Fruit fly (Drosophila melanogaster) whole organism, embryonic: ENCODE data around the gene CG33668.

Experiments
- Aef1 ChIP-seq: fragments of 200-800 bp; sonication (Bioruptor generic); IDR thresholded peaks from 3 replicates; pipeline ENCODE4 v1.3.6; 2022; ENCODE audit warnings: missing biosample characterization, missing genetic modification characterization
- CG10274 ChIP-seq: fragments of 200-800 bp; sonication (Bioruptor generic); optimal IDR thresholded peaks from 3 replicates; lab custom pipeline; 2017; ENCODE audit warnings: missing biosample characterization, mild to moderate bottlenecking, missing genetic modification characterization
- CG11247 ChIP-seq: fragments of 200-800 bp; sonication (Bioruptor generic); IDR thresholded peaks from 2 replicates; pipeline ENCODE4 v1.3.6; 2022; ENCODE audit warnings: missing biosample characterization, missing genetic modification characterization
- CG11504 ChIP-seq: fragments of 200-800 bp; sonication (Bioruptor generic); optimal IDR thresholded peaks from 3 replicates; lab custom pipeline; 2019; ENCODE audit warnings: missing biosample characterization, mild to moderate bottlenecking, missing genetic modification characterization, moderate library complexity
- CG12071 ChIP-seq: fragments of 200-800 bp; sonication (Bioruptor generic); optimal IDR thresholded peaks from 3 replicates; lab custom pipeline; 2018; ENCODE audit warnings: missing biosample characterization, mild to moderate bottlenecking, missing genetic modification characterization
- CG12391 ChIP-seq: fragments of 200-800 bp; sonication (Bioruptor generic); optimal IDR thresholded peaks from 3 replicates; lab custom pipeline; 2018; ENCODE audit warnings: missing biosample characterization, mild to moderate bottlenecking, missing genetic modification characterization, moderate library complexity
- CG12744 ChIP-seq: fragments of 200-800 bp; sonication (Bioruptor generic); optimal IDR thresholded peaks from 2 replicates; lab custom pipeline; 2016; ENCODE audit warnings: missing biosample characterization, missing genetic modification characterization
- CG12769 ChIP-seq: fragments of 200-800 bp; sonication (Bioruptor generic); optimal IDR thresholded peaks from 2 replicates; lab custom pipeline; 2019; ENCODE audit warnings: missing biosample characterization, mild to moderate bottlenecking, missing genetic modification characterization, moderate library complexity
- CG12942 ChIP-seq: fragments of 200-800 bp; sonication (Bioruptor generic); optimal IDR thresholded peaks from 3 replicates; lab custom pipeline; 2016; ENCODE audit warnings: missing biosample characterization, missing genetic modification characterization
- CG13287 ChIP-seq: fragments of 200-800 bp; sonication (Bioruptor generic); IDR thresholded peaks from 2 replicates; pipeline ENCODE4 v1.3.6; 2022; ENCODE audit warnings: missing biosample characterization, missing genetic modification characterization; ENCODE audit not compliant: partially characterized antibody
- CG14860 ChIP-seq: fragments of 200-800 bp; sonication (Bioruptor generic); IDR thresholded peaks from 3 replicates; pipeline ENCODE4 v1.3.6; 2022; ENCODE audit warnings: missing biosample characterization, missing genetic modification characterization; ENCODE audit not compliant: partially characterized antibody
- CG1529 ChIP-seq: fragments of 200-800 bp; sonication (Bioruptor generic); optimal IDR thresholded peaks from 3 replicates; lab custom pipeline; 2018; ENCODE audit warnings: missing biosample characterization, missing genetic modification characterization
- CG31224 ChIP-seq: fragments of 200-800 bp; sonication (Bioruptor generic); IDR thresholded peaks from 2 replicates; pipeline ENCODE4 v1.3.6; 2022; ENCODE audit warnings: missing biosample characterization, missing genetic modification characterization
- CG3995 ChIP-seq: fragments of 200-800 bp; sonication (Bioruptor generic); optimal IDR thresholded peaks from 3 replicates; lab custom pipeline; 2016; ENCODE audit warnings: missing biosample characterization, missing genetic modification characterization
- CG4404 ChIP-seq: fragments of 200-800 bp; sonication (Bioruptor generic); IDR thresholded peaks from 2 replicates; pipeline ENCODE4 v1.3.6; 2022; ENCODE audit warnings: missing biosample characterization, missing genetic modification characterization
- CG6791 ChIP-seq: fragments of 200-800 bp; sonication (Bioruptor generic); IDR thresholded peaks from 3 replicates; pipeline ENCODE4 v1.3.6; 2022; ENCODE audit warnings: missing biosample characterization, missing genetic modification characterization; ENCODE audit not compliant: partially characterized antibody
- CG7372 ChIP-seq: fragments of 200-800 bp; sonication (Bioruptor generic); IDR thresholded peaks from 2 replicates; pipeline ENCODE4 v1.3.6; 2022; ENCODE audit warnings: missing biosample characterization, missing genetic modification characterization
- CG7786 ChIP-seq: fragments of 200-800 bp; sonication (Bioruptor generic); optimal IDR thresholded peaks from 2 replicates; lab custom pipeline; 2016; ENCODE audit warnings: missing biosample characterization, missing genetic modification characterization
- CG7839 ChIP-seq: fragments of 200-800 bp; sonication (Bioruptor generic); optimal IDR thresholded peaks from 3 replicates; lab custom pipeline; 2018; ENCODE audit warnings: missing biosample characterization, mild to moderate bottlenecking, missing genetic modification characterization, moderate library complexity
- CG8944 ChIP-seq: fragments of 200-800 bp; sonication (Bioruptor generic); optimal IDR thresholded peaks from 3 replicates; lab custom pipeline; 2016; ENCODE audit warnings: missing biosample characterization, missing genetic modification characterization
- CrebB ChIP-seq: fragments of 200-800 bp; sonication (Bioruptor generic); optimal IDR thresholded peaks from 3 replicates; lab custom pipeline; 2018; ENCODE audit warnings: missing biosample characterization, mild to moderate bottlenecking, missing genetic modification characterization
- Dref ChIP-seq: fragments of 200-800 bp; sonication (Bioruptor generic); IDR thresholded peaks from 2 replicates; pipeline ENCODE4 v1.3.6; 2022; ENCODE audit warnings: missing biosample characterization, missing genetic modification characterization
- Fer2 ChIP-seq: fragments of 200-800 bp; sonication (Bioruptor generic); optimal IDR thresholded peaks from 2 replicates; lab custom pipeline; 2018; ENCODE audit warnings: missing biosample characterization, mild to moderate bottlenecking, missing genetic modification characterization, moderate library complexity
- Hr39 ChIP-seq: fragments of >200 bp; optimal IDR thresholded peaks from 2 replicates; lab custom pipeline; 2017
- Hr78 ChIP-seq, 2 experiments: fragments of 200-800 bp in 1 of 2; fragments of >200 bp in 1 of 2; sonication (Bioruptor generic) in 1 of 2; optimal IDR thresholded peaks; 2 replicates each; lab custom pipeline; 2017 to 2019; ENCODE audit warnings: missing biosample characterization in 2 of 2, missing genetic modification characterization in 2 of 2, mild to moderate bottlenecking in 1 of 2, moderate library complexity in 1 of 2
- Kr ChIP-seq: fragments of 200-800 bp; sonication (Bioruptor generic); optimal IDR thresholded peaks from 2 replicates; lab custom pipeline; 2017; ENCODE audit warnings: missing biosample characterization, mild to moderate bottlenecking, missing genetic modification characterization
- Meics ChIP-seq: fragments of 200-800 bp; sonication (Bioruptor generic); optimal IDR thresholded peaks from 2 replicates; lab custom pipeline; 2017; ENCODE audit warnings: missing biosample characterization, mild to moderate bottlenecking, missing genetic modification characterization
- Opbp ChIP-seq: fragments of 200-800 bp; sonication (Bioruptor generic); IDR thresholded peaks from 3 replicates; pipeline ENCODE4 v1.3.6; 2022; ENCODE audit warnings: missing biosample characterization, missing genetic modification characterization; ENCODE audit not compliant: partially characterized antibody
- Pdp1 ChIP-seq, 2 experiments: fragments of 200-800 bp; sonication (Bioruptor generic); optimal IDR thresholded peaks; 3 replicates each; lab custom pipeline; 2016; ENCODE audit warnings: missing biosample characterization in 2 of 2, missing genetic modification characterization in 2 of 2, mild to moderate bottlenecking in 1 of 2, moderate library complexity in 1 of 2
- Ptx1 ChIP-seq: fragments of 200-800 bp; sonication (Bioruptor generic); IDR thresholded peaks from 2 replicates; pipeline ENCODE4 v1.3.6; 2022; ENCODE audit warnings: missing biosample characterization, missing genetic modification characterization
- Scr ChIP-seq: fragments of 200-800 bp; sonication (Bioruptor generic); IDR thresholded peaks from 2 replicates; pipeline ENCODE4 v1.3.6; 2022; ENCODE audit warnings: missing biosample characterization, missing genetic modification characterization; ENCODE audit not compliant: partially characterized antibody
- al ChIP-seq: fragments of 200-800 bp; sonication (Bioruptor generic); IDR thresholded peaks from 2 replicates; pipeline ENCODE4 v1.3.6; 2022; ENCODE audit warnings: missing biosample characterization, missing genetic modification characterization
- az2 ChIP-seq: fragments of 200-800 bp; sonication (Bioruptor generic); optimal IDR thresholded peaks from 3 replicates; lab custom pipeline; 2016; ENCODE audit warnings: missing biosample characterization, missing genetic modification characterization
- bigmax ChIP-seq: fragments of 200-800 bp; sonication (Bioruptor generic); optimal IDR thresholded peaks from 2 replicates; lab custom pipeline; 2018; ENCODE audit warnings: missing biosample characterization, mild to moderate bottlenecking, missing genetic modification characterization
- cas ChIP-seq: fragments of 200-800 bp; sonication (Bioruptor generic); IDR thresholded peaks from 2 replicates; pipeline ENCODE4 v1.3.6; 2022; ENCODE audit warnings: missing biosample characterization, missing genetic modification characterization
- dmrt11E ChIP-seq: fragments of 200-800 bp; sonication (Bioruptor generic); optimal IDR thresholded peaks from 3 replicates; lab custom pipeline; 2018; ENCODE audit warnings: missing biosample characterization, mild to moderate bottlenecking, missing genetic modification characterization, moderate library complexity
- eve ChIP-seq, 2 experiments: fragments of >200 bp; optimal IDR thresholded peaks; 2 replicates each; lab custom pipeline; 2017; ENCODE audit warnings: missing biosample characterization in 2 of 2, missing genetic modification characterization in 2 of 2
- gem ChIP-seq: fragments of 200-800 bp; sonication (Bioruptor generic); optimal IDR thresholded peaks from 2 replicates; lab custom pipeline; 2019; ENCODE audit warnings: missing biosample characterization, mild to moderate bottlenecking, missing genetic modification characterization, moderate library complexity
- grau ChIP-seq: fragments of 200-800 bp; optimal IDR thresholded peaks from 3 replicates; lab custom pipeline; 2019; ENCODE audit warnings: missing biosample characterization, mild to moderate bottlenecking, missing genetic modification characterization, moderate library complexity
- hb ChIP-seq: fragments of 200-800 bp; sonication (Bioruptor generic); IDR thresholded peaks from 3 replicates; pipeline ENCODE4 v1.3.6; 2022; ENCODE audit warnings: missing biosample characterization, missing genetic modification characterization; ENCODE audit not compliant: partially characterized antibody
- luna ChIP-seq: fragments of 200-800 bp; sonication (Bioruptor generic); optimal IDR thresholded peaks from 2 replicates; lab custom pipeline; 2016; ENCODE audit warnings: missing biosample characterization, missing genetic modification characterization
- nau ChIP-seq: fragments of 200-800 bp; sonication (Bioruptor generic); optimal IDR thresholded peaks from 3 replicates; lab custom pipeline; 2017; ENCODE audit warnings: missing biosample characterization, mild to moderate bottlenecking, missing genetic modification characterization, missing genetic modification reagents
- nerfin-1 ChIP-seq: fragments of 200-800 bp; sonication (Bioruptor generic); optimal IDR thresholded peaks from 3 replicates; lab custom pipeline; 2019; ENCODE audit warnings: missing biosample characterization, mild to moderate bottlenecking, missing genetic modification characterization, moderate library complexity
- pita ChIP-seq: fragments of 200-800 bp; sonication (Bioruptor generic); optimal IDR thresholded peaks from 2 replicates; lab custom pipeline; 2017; ENCODE audit warnings: missing biosample characterization, mild to moderate bottlenecking, missing genetic modification characterization
- pnt ChIP-seq: fragments of 200-800 bp; sonication (Bioruptor generic); optimal IDR thresholded peaks from 3 replicates; lab custom pipeline; 2016; ENCODE audit warnings: missing biosample characterization, missing genetic modification characterization
- prd ChIP-seq, 3 experiments: fragments of >200 bp in 2 of 3; fragments of 200-800 bp in 1 of 3; sonication (Bioruptor generic) in 1 of 3; optimal IDR thresholded peaks in 2 of 3; IDR thresholded peaks in 1 of 3; 2 replicates in 2 of 3; 3 replicates in 1 of 3; pipeline versions ENCODE4 v1.3.6 to Lab custom; 2017 to 2022; ENCODE audit warnings: missing biosample characterization in 1 of 3, missing genetic modification characterization in 1 of 3
- pum ChIP-seq: fragments of 200-800 bp; sonication (Bioruptor generic); optimal IDR thresholded peaks from 2 replicates; lab custom pipeline; 2016; ENCODE audit warnings: missing biosample characterization, missing genetic modification characterization
- seq ChIP-seq: fragments of 200-800 bp; sonication (Bioruptor generic); IDR thresholded peaks from 2 replicates; pipeline ENCODE4 v1.3.6; 2022; ENCODE audit warnings: missing biosample characterization, missing genetic modification characterization
- shn ChIP-seq: fragments of 200-800 bp; sonication (Bioruptor generic); optimal IDR thresholded peaks from 3 replicates; lab custom pipeline; 2016; ENCODE audit warnings: missing biosample characterization, missing genetic modification characterization
- tgo ChIP-seq: fragments of 200-800 bp; sonication (Bioruptor generic); IDR thresholded peaks from 3 replicates; pipeline ENCODE4 v1.3.6; 2022; ENCODE audit warnings: missing biosample characterization, missing genetic modification characterization
- zf30C ChIP-seq: fragments of 200-800 bp; sonication (Bioruptor generic); optimal IDR thresholded peaks from 3 replicates; lab custom pipeline; 2018; ENCODE audit warnings: missing biosample characterization, mild to moderate bottlenecking, missing genetic modification characterization

CG33668 gene

dm6 chrX:6376748-6377147, 42.5 kb downstream of the CG33668 start (continued):
- TF ChIP-seq CG12071 (GFP tag; lab: Kevin White, UChicago): no peak
- no peak for TF ChIP-seq zf30C (GFP tag; lab: Kevin White, UChicago)
- no peak for TF ChIP-seq hb (GFP tag; lab: Robert Waterston, UW)
- TF ChIP-seq CG4404 (GFP tag; lab: Robert Waterston, UW): no peak
- peak; percentile 14 for TF ChIP-seq CG12391 (tag; lab: Kevin White, UChicago)
- no peak for TF ChIP-seq Dref (GFP tag; lab: Robert Waterston, UW)
- no peak for TF ChIP-seq nerfin-1
- TF ChIP-seq CG8944: peak; percentile 14
- TF ChIP-seq CG31224 (GFP tag; lab: Robert Waterston, UW): no peak
- no peak for TF ChIP-seq cas (GFP tag; lab: Robert Waterston, UW)
- TF ChIP-seq CG12744 (GFP tag; lab: Kevin White, UChicago): no peak
- TF ChIP-seq Hr39 (lab: Kevin White, UChicago): no peak
- no peak for TF ChIP-seq al
- TF ChIP-seq CrebB (tag; lab: Kevin White, UChicago): no peak
- no peak for TF ChIP-seq shn
- no peak for TF ChIP-seq seq (GFP tag; lab: Robert Waterston, UW)
- TF ChIP-seq Pdp1 (GFP tag; optimal IDR thresholded peaks at IDR 0.05; lab: Kevin White, UChicago): peak in 1 of 2 experiments; percentile 19
- no peak for TF ChIP-seq eve (GFP tag; optimal IDR thresholded peaks at IDR 0.05; lab: Kevin White, UChicago)
- TF ChIP-seq nau (GFP tag; lab: Kevin White, UChicago): no peak
- TF ChIP-seq CG13287 (GFP tag; lab: Robert Waterston, UW): no peak
- TF ChIP-seq Kr (GFP tag; lab: Kevin White, UChicago): no peak
- peak; percentile 50 for TF ChIP-seq CG11504 (tag; lab: Kevin White, UChicago)
- TF ChIP-seq Meics (GFP tag; lab: Kevin White, UChicago): peak; percentile 37
- no peak for TF ChIP-seq luna (GFP tag; lab: Kevin White, UChicago)
- no peak for TF ChIP-seq CG10274 (GFP tag; lab: Kevin White, UChicago)
- no peak for TF ChIP-seq Hr78 (GFP tag; optimal IDR thresholded peaks at IDR 0.05; lab: Kevin White, UChicago)
- TF ChIP-seq prd (optimal IDR thresholded peaks at IDR 0.05; lab: Kevin White, UChicago): no peak
- TF ChIP-seq prd (GFP tag; IDR thresholded peaks at IDR 0.05; lab: Robert Waterston, UW): 0 out of 3 replicates have a peak, but pooled peaks have one; percentile 8
- TF ChIP-seq pnt: no peak
- TF ChIP-seq Ptx1: peak; percentile 40; the same call in 1 of the 2 replicates
- TF ChIP-seq CG1529 (GFP tag; lab: Kevin White, UChicago): no peak
- TF ChIP-seq CG12769: no peak
- no peak for TF ChIP-seq bigmax (GFP tag; lab: Kevin White, UChicago)
- no peak for TF ChIP-seq Aef1 (GFP tag; lab: Robert Waterston, UW)
- TF ChIP-seq CG3995 (GFP tag; lab: Kevin White, UChicago): no peak
- peak; percentile 48 for TF ChIP-seq CG7839 (tag; lab: Kevin White, UChicago)
- TF ChIP-seq Opbp (GFP tag; lab: Robert Waterston, UW): no peak
- no peak for TF ChIP-seq CG7372 (GFP tag; lab: Robert Waterston, UW)
- TF ChIP-seq CG12942 (GFP tag; lab: Kevin White, UChicago): no peak
- TF ChIP-seq tgo: peak; percentile 26; the same call in 1 of the 3 replicates
- TF ChIP-seq Scr: no peak
- peak; percentile 23 for TF ChIP-seq grau
- TF ChIP-seq az2 (GFP tag; lab: Kevin White, UChicago): no peak
- TF ChIP-seq gem (tag; lab: Kevin White, UChicago): peak; percentile 54
- no peak for TF ChIP-seq CG6791
- TF ChIP-seq pita: no peak
- TF ChIP-seq Fer2: no peak
- no peak for TF ChIP-seq CG11247 (GFP tag; lab: Robert Waterston, UW)
- no peak for TF ChIP-seq CG14860 (GFP tag; lab: Robert Waterston, UW)
- TF ChIP-seq pum (GFP tag; lab: Kevin White, UChicago): no peak
- TF ChIP-seq CG7786 (GFP tag; lab: Kevin White, UChicago): peak; percentile 17
- TF ChIP-seq dmrt11E (tag; lab: Kevin White, UChicago): no peak
